Worm (Caenorhabditis elegans): ENCODE results near the gene ZK180.7.

The ZK180.7 gene

ce11 chrIV:4526724-4527123, 36.4 kb downstream of the ZK180.7 start:
- no peak for TF ChIP-seq dao-5 (tag; optimal IDR thresholded peaks at IDR 0.05)
- no peak for TF ChIP-seq him-1 (tag; optimal IDR thresholded peaks at IDR 0.05)
- no peak for TF ChIP-seq W03F9.2 (tag; optimal IDR thresholded peaks at IDR 0.05)

ce11 chrIV:4530170-4530569, 39.8 kb downstream of the ZK180.7 start, which contains the start of gene ZK185.3:
Gene ZK185.3, minus strand, starts transcription at chrIV:4530432.
- TF ChIP-seq W03F9.2 (tag; optimal IDR thresholded peaks at IDR 0.05) = no peak
- no peak for TF ChIP-seq dao-5 (tag; optimal IDR thresholded peaks at IDR 0.05)
- no peak for TF ChIP-seq him-1 (tag; optimal IDR thresholded peaks at IDR 0.05)

ce11 chrIV:4533025-4533424, 42.7 kb downstream of the ZK180.7 start, which contains the start of gene ZK185.4:
Gene ZK185.4, minus strand, starts transcription at chrIV:4533125.
- no peak for TF ChIP-seq dao-5 (tag; optimal IDR thresholded peaks at IDR 0.05)
- no peak for TF ChIP-seq him-1 (tag; optimal IDR thresholded peaks at IDR 0.05)
- TF ChIP-seq W03F9.2 (tag; optimal IDR thresholded peaks at IDR 0.05) = no peak

ce11 chrIV:4536247-4536646, 45.9 kb downstream of the ZK180.7 start, which contains the start of gene ZK185.2:
Gene ZK185.2, plus strand, starts transcription at chrIV:4536547.
- no peak for TF ChIP-seq him-1 (tag; optimal IDR thresholded peaks at IDR 0.05)
- TF ChIP-seq dao-5 (tag; optimal IDR thresholded peaks at IDR 0.05) = no peak
- no peak for TF ChIP-seq W03F9.2 (tag; optimal IDR thresholded peaks at IDR 0.05)

ce11 chrIV:4538672-4539071, 48.3 kb downstream of the ZK180.7 start:
- TF ChIP-seq dao-5 (tag; optimal IDR thresholded peaks at IDR 0.05) (no peak), him-1 (tag; optimal IDR thresholded peaks at IDR 0.05) (no peak), W03F9.2 (tag; optimal IDR thresholded peaks at IDR 0.05) (no peak)

ce11 chrIV:4541195-4541594, 50.9 kb downstream of the ZK180.7 start:
- TF ChIP-seq W03F9.2 (tag; optimal IDR thresholded peaks at IDR 0.05) = no peak
- TF ChIP-seq dao-5 (tag; optimal IDR thresholded peaks at IDR 0.05) = no peak
- TF ChIP-seq him-1 (tag; optimal IDR thresholded peaks at IDR 0.05) = no peak

- no peak for TF ChIP-seq him-1 (tag; optimal IDR thresholded peaks at IDR 0.05)
- no peak for TF ChIP-seq W03F9.2 (tag; optimal IDR thresholded peaks at IDR 0.05)
- no peak for TF ChIP-seq dao-5 (tag; optimal IDR thresholded peaks at IDR 0.05)
These were observed 52.6 kb downstream of the ZK180.7 start for ce11 chrIV:4542972-4543371.

- TF ChIP-seq W03F9.2 (tag; optimal IDR thresholded peaks at IDR 0.05) (peak; percentile 5), him-1 (tag; optimal IDR thresholded peaks at IDR 0.05) (no peak), dao-5 (tag; optimal IDR thresholded peaks at IDR 0.05) (no peak)
These were observed 53.9 kb downstream of the ZK180.7 start for ce11 chrIV:4544215-4544614.
